Worm (Caenorhabditis elegans): ENCODE measurements around the gene T21D12.12.

T21D12.12 gene

DNA sequence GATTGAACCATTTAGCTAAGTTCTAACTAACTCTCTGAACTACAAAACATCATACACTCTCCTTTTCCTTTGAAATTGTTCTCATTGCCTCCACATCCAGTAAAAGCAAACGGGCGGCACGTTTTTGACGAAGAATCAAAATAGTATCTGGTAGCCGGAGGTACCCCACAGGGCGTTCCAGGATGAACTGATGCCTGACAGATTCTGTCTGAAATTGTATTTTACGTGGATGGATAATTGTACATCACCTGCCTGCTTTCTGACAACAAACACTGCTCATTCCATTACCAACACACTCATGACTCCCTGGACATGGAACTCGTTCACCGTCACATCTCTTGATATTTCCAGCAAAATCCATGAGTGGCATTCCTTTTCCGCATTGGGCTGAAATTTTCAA lies 24.1 kb downstream of the T21D12.12 start:
- TF ChIP-seq dox-1 (GFP tag; IDR thresholded peaks at IDR 0.05): no peak
- TF ChIP-seq B0336.3 (GFP tag; IDR thresholded peaks at IDR 0.05): no peak
- TF ChIP-seq ceh-100 (GFP tag; IDR thresholded peaks at IDR 0.05): no peak
- TF ChIP-seq B0261.1 (tag; optimal IDR thresholded peaks at IDR 0.05): no peak
- no peak for TF ChIP-seq F49E8.2 (tag; optimal IDR thresholded peaks at IDR 0.05; ENCODE audit: insufficient read depth)
- TF ChIP-seq cebp-1 (GFP tag; IDR thresholded peaks at IDR 0.05): no peak
- TF ChIP-seq cebp-1 (tag; optimal IDR thresholded peaks at IDR 0.05): no peak
- no peak for TF ChIP-seq attf-3 (GFP tag; conservative IDR thresholded peaks at IDR 0.05)

DNA sequence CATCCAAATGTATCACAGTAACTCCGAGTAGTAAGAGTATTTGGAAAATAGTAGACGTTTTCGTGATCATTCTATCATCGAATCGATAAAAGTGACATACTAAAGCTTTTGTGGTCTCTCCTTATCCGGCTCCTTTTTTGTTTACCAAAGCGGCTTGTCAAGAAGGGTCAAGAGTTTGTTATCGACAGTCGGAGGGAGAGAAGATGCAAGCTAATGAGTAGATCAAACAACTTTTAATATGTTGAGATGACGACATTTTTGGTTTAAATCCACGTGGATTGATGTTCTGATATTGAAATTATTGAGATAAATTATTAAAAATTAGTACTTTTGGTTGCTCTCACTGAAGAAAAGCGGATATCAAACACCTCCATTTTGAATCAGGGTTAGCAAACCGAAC lies 25.1 kb downstream of the T21D12.12 start, which contains the start of gene T21D12.7:
Gene T21D12.7 (minus strand): TSS at position 101 of the 400 bp plus-strand sequence.
- TF ChIP-seq ZK185.1 (tag; optimal IDR thresholded peaks at IDR 0.05; ENCODE audit: poor library complexity, severe bottlenecking) (no peak), B0019.2 (GFP tag; conservative IDR thresholded peaks at IDR 0.05) (no peak), lin-35 (GFP tag; optimal IDR thresholded peaks at IDR 0.05) (peak in 1 of 3 experiments; percentile 36), ets-4 (GFP tag; optimal IDR thresholded peaks at IDR 0.05) (no peak)

- peak; percentile 34 for TF ChIP-seq tbp1 (GFP tag; optimal IDR thresholded peaks at IDR 0.05)
- TF ChIP-seq nhr-120 (GFP tag; IDR thresholded peaks at IDR 0.05): no peak
- peak; percentile 19 for TF ChIP-seq ZK185.1 (tag; optimal IDR thresholded peaks at IDR 0.05; ENCODE audit: poor library complexity, severe bottlenecking)
- peak; percentile 20 for TF ChIP-seq unc-62 (GFP tag; optimal IDR thresholded peaks at IDR 0.05)
- TF ChIP-seq cebp-1 (GFP tag; IDR thresholded peaks at IDR 0.05): 0 out of 2 replicates have a peak, but pooled peaks have one; percentile 17
- peak; percentile 47 for TF ChIP-seq cebp-1 (tag; optimal IDR thresholded peaks at IDR 0.05)
- no peak for TF ChIP-seq ceh-79 (tag; optimal IDR thresholded peaks at IDR 0.05)
- TF ChIP-seq tlf-1 (GFP tag; optimal IDR thresholded peaks at IDR 0.05): peak; percentile 49
- TF ChIP-seq hmg-1.2 (GFP tag; IDR thresholded peaks at IDR 0.05): 0 out of 2 replicates have a peak, but pooled peaks have one; percentile 16
- no peak for TF ChIP-seq B0019.2 (GFP tag; conservative IDR thresholded peaks at IDR 0.05)
- TF ChIP-seq Y67H2A.10 (GFP tag; conservative IDR thresholded peaks at IDR 0.05): no peak
- TF ChIP-seq B0261.1 (tag; optimal IDR thresholded peaks at IDR 0.05): no peak
- peak; percentile 42 for TF ChIP-seq nhr-90 (tag; optimal IDR thresholded peaks at IDR 0.05)
- TF ChIP-seq F10E7.11 (tag; optimal IDR thresholded peaks at IDR 0.05): no peak
- no peak for TF ChIP-seq ccch-3 (GFP tag; optimal IDR thresholded peaks at IDR 0.05)
- TF ChIP-seq pha-4 (tag; optimal IDR thresholded peaks at IDR 0.05): peak; percentile 18
- no peak for TF ChIP-seq ztf-25 (GFP tag; IDR thresholded peaks at IDR 0.05)
- TF ChIP-seq lin-40 (tag; optimal IDR thresholded peaks at IDR 0.05): peak; percentile 45
- TF ChIP-seq xnd-1 (tag; optimal IDR thresholded peaks at IDR 0.05): no peak
- 0 out of 2 replicates have a peak, but pooled peaks have one; percentile 16 for TF ChIP-seq ekl-4 (GFP tag; IDR thresholded peaks at IDR 0.05)
- TF ChIP-seq F37B4.10 (GFP tag; IDR thresholded peaks at IDR 0.05): no peak
- TF ChIP-seq lin-26 (GFP tag; IDR thresholded peaks at IDR 0.05): no peak
- no peak for TF ChIP-seq rec-8 (tag; optimal IDR thresholded peaks at IDR 0.05)
- peak; percentile 4; the same call in 1 of the 2 replicates for TF ChIP-seq mcd-1 (GFP tag; IDR thresholded peaks at IDR 0.05)
- peak; percentile 20 for TF ChIP-seq lin-54 (GFP tag; optimal IDR thresholded peaks at IDR 0.05)
- TF ChIP-seq F57C9.4 (tag; optimal IDR thresholded peaks at IDR 0.05): no peak
- no peak for TF ChIP-seq nhr-179 (tag; optimal IDR thresholded peaks at IDR 0.05)
- TF ChIP-seq lir-1 (GFP tag; conservative IDR thresholded peaks at IDR 0.05): no peak
- TF ChIP-seq zfh-2 (GFP tag; conservative IDR thresholded peaks at IDR 0.05): no peak
- TF ChIP-seq madf-10 (tag; optimal IDR thresholded peaks at IDR 0.05): peak; percentile 45
- no peak for TF ChIP-seq fkh-3 (tag; optimal IDR thresholded peaks at IDR 0.05)
- TF ChIP-seq hlh-12 (tag; optimal IDR thresholded peaks at IDR 0.05): no peak
- TF ChIP-seq nfya-2 (GFP tag; IDR thresholded peaks at IDR 0.05): no peak
- TF ChIP-seq mel-28 (tag; optimal IDR thresholded peaks at IDR 0.05; ENCODE audit: borderline replicate concordance): no peak
- peak; percentile 66 for TF ChIP-seq B0336.3 (GFP tag; IDR thresholded peaks at IDR 0.05)
- TF ChIP-seq repo-1 (tag; optimal IDR thresholded peaks at IDR 0.05): peak; percentile 68
- TF ChIP-seq atf-7 (tag; optimal IDR thresholded peaks at IDR 0.05): peak; percentile 79
- TF ChIP-seq bed-2 (GFP tag; IDR thresholded peaks at IDR 0.05): no peak
Measured at ce11 chrIV:291851-292367, 25.7 kb downstream of the T21D12.12 start.
